Worm (Caenorhabditis elegans) whole organism, young adult: ENCODE data around the gene med-2.

Experiments used
- F39B2.1 ChIP-seq: fragments of 200-800 bp; sonication (Bioruptor generic); IDR thresholded peaks from 2 replicates; pipeline ENCODE4 v1.3.6; 2022; ENCODE audit warnings: missing genetic modification reagents, missing genetic modification characterization, missing compliant biosample characterization
- ZK185.1 ChIP-seq: sonication (generic microtip); optimal IDR thresholded peaks from 2 replicates; lab custom pipeline; 2016; ENCODE audit warnings: mild to moderate bottlenecking, missing genetic modification characterization, missing compliant biosample characterization; ENCODE audit not compliant: poor library complexity, severe bottlenecking

ce11 chrIII:6914840-6915239, 30.5 kb downstream of the med-2 start:
- TF ChIP-seq F39B2.1, result no peak
- no peak for TF ChIP-seq ZK185.1
